Comparison of ENCODE assay signal across 5 fruit fly cellular contexts in genomic region chr2L:21623685-21624471, dm6.
TF ChIP-seq lines count a peak whose summit lies in the region.

TSS of gene CG2201 (minus strand) at chr2L:21624080.

- peak; percentile 20 for TF ChIP-seq CTCF in whole organism, embryonic (GFP tag; optimal IDR thresholded peaks at IDR 0.05; lab: Kevin White, UChicago)

TF ChIP-seq in whole organism, adult, 20 proteins besides CTCF, POLR2A, EP300 and RAD21 (continues in another document):
- TF ChIP-seq kay (GFP tag; lab: Kevin White, UChicago; ENCODE audit: borderline replicate concordance): peak; percentile 86
- peak; percentile 51 for TF ChIP-seq CG11617 (GFP tag; optimal IDR thresholded peaks at IDR 0.05; lab: Kevin White, UChicago)
- TF ChIP-seq CG7045 (GFP tag; optimal IDR thresholded peaks at IDR 0.05; lab: Kevin White, UChicago): peak; percentile 37
- peak; percentile 43 for TF ChIP-seq CG14711 (tag; optimal IDR thresholded peaks at IDR 0.05; lab: Kevin White, UChicago)
- peak; percentile 41 for TF ChIP-seq Clk (GFP tag; optimal IDR thresholded peaks at IDR 0.05; lab: Kevin White, UChicago)
- peak; percentile 67 for TF ChIP-seq CG33017 (tag; optimal IDR thresholded peaks at IDR 0.05; lab: Kevin White, UChicago)
- TF ChIP-seq CG5204 (GFP tag; optimal IDR thresholded peaks at IDR 0.05; lab: Kevin White, UChicago): peak; percentile 65
- peak; percentile 8 for TF ChIP-seq toe (GFP tag; optimal IDR thresholded peaks at IDR 0.05; lab: Kevin White, UChicago)
- TF ChIP-seq CG12768 (GFP tag; optimal IDR thresholded peaks at IDR 0.05; lab: Kevin White, UChicago): peak; percentile 54
- peak; percentile 43 for TF ChIP-seq Crg-1 (GFP tag; optimal IDR thresholded peaks at IDR 0.05; lab: Kevin White, UChicago)
- peak; percentile 15 for TF ChIP-seq bab1 (GFP tag; optimal IDR thresholded peaks at IDR 0.05; lab: Kevin White, UChicago)
- TF ChIP-seq cic (GFP tag; optimal IDR thresholded peaks at IDR 0.05; lab: Kevin White, UChicago): no peak
- peak; percentile 72 for TF ChIP-seq CG7101 (tag; optimal IDR thresholded peaks at IDR 0.05; lab: Kevin White, UChicago)
- TF ChIP-seq tj (GFP tag; optimal IDR thresholded peaks at IDR 0.05; lab: Kevin White, UChicago): no peak
- peak; percentile 44 for TF ChIP-seq CG1620 (GFP tag; optimal IDR thresholded peaks at IDR 0.05; lab: Kevin White, UChicago)
- TF ChIP-seq ovo (GFP tag; optimal IDR thresholded peaks at IDR 0.05; lab: Kevin White, UChicago): no peak
- TF ChIP-seq Hr96 (GFP tag; optimal IDR thresholded peaks at IDR 0.05; lab: Kevin White, UChicago): peak; percentile 52
- TF ChIP-seq cnc (optimal IDR thresholded peaks at IDR 0.05; lab: Kevin White, UChicago): peak in 1 of 2 experiments; percentile 82

TF ChIP-seq in whole organism, embryonic, 481 proteins besides CTCF, POLR2A, EP300 and RAD21 (continues in another document):
- TF ChIP-seq caup (GFP tag; optimal IDR thresholded peaks at IDR 0.05; lab: Kevin White, UChicago; ENCODE audit: severe bottlenecking) (peak; percentile 19), odd (GFP tag; optimal IDR thresholded peaks at IDR 0.05; lab: Kevin White, UChicago) (peak; percentile 39), Bgb (GFP tag; IDR thresholded peaks at IDR 0.05; lab: Robert Waterston, UW; ENCODE audit: partially characterized antibody) (no peak), CG2202 (tag; optimal IDR thresholded peaks at IDR 0.05; lab: Kevin White, UChicago) (peak; percentile 32), CG14710 (tag; optimal IDR thresholded peaks at IDR 0.05; lab: Kevin White, UChicago) (peak; percentile 24), trh (GFP tag; optimal IDR thresholded peaks at IDR 0.05; lab: Kevin White, UChicago) (peak; percentile 56), sob (GFP tag; IDR thresholded peaks at IDR 0.05; lab: Robert Waterston, UW) (peak; percentile 40; the same call in 1 of the 2 replicates), ash1 (GFP tag; optimal IDR thresholded peaks at IDR 0.05; lab: Kevin White, UChicago) (no peak), CG11695 (GFP tag; IDR thresholded peaks at IDR 0.05; lab: Robert Waterston, UW) (no peak; the same call in 2 of the 3 replicates), CG12942 (GFP tag; optimal IDR thresholded peaks at IDR 0.05; lab: Kevin White, UChicago) (peak; percentile 27), Nf-YC (tag; optimal IDR thresholded peaks at IDR 0.05; lab: Kevin White, UChicago) (no peak), Max (GFP tag; optimal IDR thresholded peaks at IDR 0.05; lab: Kevin White, UChicago) (no peak), CG2875 (GFP tag; optimal IDR thresholded peaks at IDR 0.05; lab: Kevin White, UChicago) (peak; percentile 64), mirr (GFP tag; optimal IDR thresholded peaks at IDR 0.05; lab: Kevin White, UChicago) (no peak), pnt (GFP tag; optimal IDR thresholded peaks at IDR 0.05; lab: Kevin White, UChicago) (no peak), Dp (GFP tag; optimal IDR thresholded peaks at IDR 0.05; lab: Kevin White, UChicago) (no peak), CG13123 (GFP tag; optimal IDR thresholded peaks at IDR 0.05; lab: Kevin White, UChicago) (no peak), gsb-n (tag; optimal IDR thresholded peaks at IDR 0.05; lab: Kevin White, UChicago) (peak; percentile 53)

TF ChIP-seq in whole organism, prepupa, 60 proteins besides CTCF, POLR2A, EP300 and RAD21 (continues in another document):
- no peak for TF ChIP-seq CG34406 (GFP tag; optimal IDR thresholded peaks at IDR 0.05; lab: Kevin White, UChicago)
- TF ChIP-seq fkh (GFP tag; optimal IDR thresholded peaks at IDR 0.05; lab: Kevin White, UChicago): peak; percentile 97
- TF ChIP-seq acj6 (GFP tag; optimal IDR thresholded peaks at IDR 0.05; lab: Kevin White, UChicago): peak; percentile 9
- TF ChIP-seq CG6276 (GFP tag; optimal IDR thresholded peaks at IDR 0.05; lab: Kevin White, UChicago): peak; percentile 15
- peak; percentile 16 for TF ChIP-seq vri (GFP tag; optimal IDR thresholded peaks at IDR 0.05; lab: Kevin White, UChicago)
- peak; percentile 64 for TF ChIP-seq Sox102F (GFP tag; optimal IDR thresholded peaks at IDR 0.05; lab: Kevin White, UChicago)
- peak; percentile 55 for TF ChIP-seq esn (GFP tag; optimal IDR thresholded peaks at IDR 0.05; lab: Kevin White, UChicago)
- TF ChIP-seq Hr4 (GFP tag; optimal IDR thresholded peaks at IDR 0.05; lab: Kevin White, UChicago): peak; percentile 41
- TF ChIP-seq Lpt (GFP tag; optimal IDR thresholded peaks at IDR 0.05; lab: Kevin White, UChicago): peak; percentile 15
- TF ChIP-seq CG4318 (GFP tag; optimal IDR thresholded peaks at IDR 0.05; lab: Kevin White, UChicago): no peak
- TF ChIP-seq lz (GFP tag; optimal IDR thresholded peaks at IDR 0.05; lab: Kevin White, UChicago): peak; percentile 26
- no peak for TF ChIP-seq fd59A (GFP tag; optimal IDR thresholded peaks at IDR 0.05; lab: Kevin White, UChicago)
- peak; percentile 56 for TF ChIP-seq CG32006 (GFP tag; optimal IDR thresholded peaks at IDR 0.05; lab: Kevin White, UChicago)
- peak; percentile 14 for TF ChIP-seq cyc (GFP tag; optimal IDR thresholded peaks at IDR 0.05; lab: Kevin White, UChicago)
- peak; percentile 40 for TF ChIP-seq CG10631 (GFP tag; optimal IDR thresholded peaks at IDR 0.05; lab: Kevin White, UChicago)
- TF ChIP-seq Ets21C (GFP tag; optimal IDR thresholded peaks at IDR 0.05; lab: Kevin White, UChicago): peak; percentile 34
- peak; percentile 19 for TF ChIP-seq CG8632 (GFP tag; optimal IDR thresholded peaks at IDR 0.05; lab: Kevin White, UChicago)
- TF ChIP-seq net (GFP tag; optimal IDR thresholded peaks at IDR 0.05; lab: Kevin White, UChicago): peak; percentile 26
- TF ChIP-seq pdm3 (GFP tag; optimal IDR thresholded peaks at IDR 0.05; lab: Kevin White, UChicago): peak; percentile 35

TF ChIP-seq in whole organism, pupa, 21 proteins besides CTCF, POLR2A, EP300 and RAD21:
- TF ChIP-seq Pif1A (GFP tag; optimal IDR thresholded peaks at IDR 0.05; lab: Kevin White, UChicago) (peak; percentile 0), D1 (tag; optimal IDR thresholded peaks at IDR 0.05; lab: Kevin White, UChicago) (no peak), CG32121 (GFP tag; IDR thresholded peaks at IDR 0.05; lab: Robert Waterston, UW) (no peak), EcR (GFP tag; optimal IDR thresholded peaks at IDR 0.05; lab: Kevin White, UChicago) (no peak), fd96Ca (GFP tag; IDR thresholded peaks at IDR 0.05; lab: Robert Waterston, UW) (no peak; the same call in 2 of the 3 replicates), CG17806 (tag; optimal IDR thresholded peaks at IDR 0.05; lab: Kevin White, UChicago) (no peak), CG8159 (tag; optimal IDR thresholded peaks at IDR 0.05; lab: Kevin White, UChicago) (no peak), CG13204 (GFP tag; optimal IDR thresholded peaks at IDR 0.05; lab: Kevin White, UChicago) (no peak), CG4496 (GFP tag; IDR thresholded peaks at IDR 0.05; lab: Robert Waterston, UW) (0 out of 3 replicates have a peak, but pooled peaks have one; percentile 17), CG9948 (tag; optimal IDR thresholded peaks at IDR 0.05; lab: Kevin White, UChicago) (no peak), Ets98B (GFP tag; IDR thresholded peaks at IDR 0.05; lab: Robert Waterston, UW) (peak; percentile 52; the same call in 1 of the 2 replicates), Pif1B (GFP tag; optimal IDR thresholded peaks at IDR 0.05; lab: Kevin White, UChicago) (peak; percentile 29), CG14655 (GFP tag; optimal IDR thresholded peaks at IDR 0.05; lab: Kevin White, UChicago) (no peak)

TF ChIP-seq in whole organism, wandering third instar larva, 38 proteins besides CTCF, POLR2A, EP300 and RAD21 (continues in another document):
- TF ChIP-seq brk (GFP tag; optimal IDR thresholded peaks at IDR 0.05; lab: Kevin White, UChicago) (no peak), Hr83 (GFP tag; optimal IDR thresholded peaks at IDR 0.05; lab: Kevin White, UChicago; ENCODE audit: poor library complexity, severe bottlenecking) (no peak), GATAd (GFP tag; optimal IDR thresholded peaks at IDR 0.05; lab: Kevin White, UChicago) (no peak), HLH106 (tag; optimal IDR thresholded peaks at IDR 0.05; lab: Kevin White, UChicago) (peak; percentile 51), lola (GFP tag; optimal IDR thresholded peaks at IDR 0.05; lab: Kevin White, UChicago) (no peak), CG9705 (GFP tag; optimal IDR thresholded peaks at IDR 0.05; lab: Kevin White, UChicago) (no peak), Sp1 (GFP tag; optimal IDR thresholded peaks at IDR 0.05; lab: Kevin White, UChicago) (peak; percentile 21), sv (GFP tag; optimal IDR thresholded peaks at IDR 0.05; lab: Kevin White, UChicago) (no peak), CrebA (GFP tag; optimal IDR thresholded peaks at IDR 0.05; lab: Kevin White, UChicago; ENCODE audit: borderline replicate concordance) (no peak), dl (GFP tag; optimal IDR thresholded peaks at IDR 0.05; lab: Kevin White, UChicago; ENCODE audit: insufficient read depth in 1 of 2, partially characterized antibody in 2 of 2) (no peak), jim (GFP tag; optimal IDR thresholded peaks at IDR 0.05; lab: Kevin White, UChicago) (no peak), sage (GFP tag; optimal IDR thresholded peaks at IDR 0.05; lab: Kevin White, UChicago) (no peak), rgr (GFP tag; optimal IDR thresholded peaks at IDR 0.05; lab: Kevin White, UChicago) (peak; percentile 43), usp (GFP tag; optimal IDR thresholded peaks at IDR 0.05; lab: Kevin White, UChicago) (no peak), h (GFP tag; optimal IDR thresholded peaks at IDR 0.05; lab: Kevin White, UChicago) (peak; percentile 8), fru (GFP tag; optimal IDR thresholded peaks at IDR 0.05; lab: Kevin White, UChicago) (peak; percentile 31), Jra (GFP tag; optimal IDR thresholded peaks at IDR 0.05; lab: Kevin White, UChicago) (no peak), Dfd (GFP tag; optimal IDR thresholded peaks at IDR 0.05; lab: Kevin White, UChicago) (peak; percentile 24), tai (GFP tag; optimal IDR thresholded peaks at IDR 0.05; lab: Kevin White, UChicago) (no peak), foxo (GFP tag; optimal IDR thresholded peaks at IDR 0.05; lab: Kevin White, UChicago) (peak; percentile 15 to 49), woc (GFP tag; optimal IDR thresholded peaks at IDR 0.05; lab: Kevin White, UChicago) (no peak), pan (optimal IDR thresholded peaks at IDR 0.05; lab: Kevin White, UChicago) (no peak), CG32264 (GFP tag; optimal IDR thresholded peaks at IDR 0.05; lab: Kevin White, UChicago) (no peak), Myc (optimal IDR thresholded peaks at IDR 0.05; lab: Kevin White, UChicago) (no peak), Vsx2 (GFP tag; optimal IDR thresholded peaks at IDR 0.05; lab: Kevin White, UChicago; ENCODE audit: partially characterized antibody) (peak; percentile 12), Rel (GFP tag; optimal IDR thresholded peaks at IDR 0.05; lab: Kevin White, UChicago) (no peak), Rel (tag; optimal IDR thresholded peaks at IDR 0.05; lab: Kevin White, UChicago) (no peak), Abd-B (GFP tag; optimal IDR thresholded peaks at IDR 0.05; lab: Kevin White, UChicago) (no peak), Hnf4 (GFP tag; optimal IDR thresholded peaks at IDR 0.05; lab: Kevin White, UChicago) (no peak), Hr78 (GFP tag; optimal IDR thresholded peaks at IDR 0.05; lab: Kevin White, UChicago) (no peak), N (GFP tag; optimal IDR thresholded peaks at IDR 0.05; lab: Kevin White, UChicago) (no peak)
